Fruit fly (Drosophila melanogaster) whole organism, prepupa: ENCODE results near the gene CG33939.

ENCODE experiments used
- CG6854 ChIP-seq: fragments of 200-800 bp; sonication (Bioruptor generic); optimal IDR thresholded peaks from 2 replicates; lab custom pipeline; 2017; ENCODE audit warnings: missing biosample characterization, mild to moderate bottlenecking, missing genetic modification characterization
- Gug ChIP-seq: fragments of 200-800 bp; sonication (Bioruptor generic); IDR thresholded peaks from 2 replicates; pipeline ENCODE4 v1.3.6; 2022; ENCODE audit warnings: missing biosample characterization, missing genetic modification characterization
- Lpt ChIP-seq: fragments of 200-800 bp; sonication (Bioruptor generic); optimal IDR thresholded peaks from 3 replicates; lab custom pipeline; 2016; ENCODE audit warnings: missing biosample characterization, missing genetic modification characterization
- Met ChIP-seq: fragments of 200-800 bp; sonication (Bioruptor generic); optimal IDR thresholded peaks from 3 replicates; lab custom pipeline; 2016; ENCODE audit warnings: missing biosample characterization, missing genetic modification characterization
- Sox15 ChIP-seq: fragments of 200-800 bp; sonication (Bioruptor generic); optimal IDR thresholded peaks from 3 replicates; lab custom pipeline; 2016; ENCODE audit warnings: missing biosample characterization, missing genetic modification characterization
- achi ChIP-seq: fragments of 200-800 bp; sonication (Bioruptor generic); optimal IDR thresholded peaks from 3 replicates; lab custom pipeline; 2016; ENCODE audit warnings: missing biosample characterization, missing genetic modification characterization

- no peak for TF ChIP-seq Gug (GFP tag; lab: Robert Waterston, UW)
- TF ChIP-seq CG6854: no peak
- no peak for TF ChIP-seq Lpt
- TF ChIP-seq achi (GFP tag; lab: Kevin White, UChicago): no peak
- no peak for TF ChIP-seq Sox15
- TF ChIP-seq Met (GFP tag; lab: Kevin White, UChicago): no peak
These were observed 16.4 kb upstream of the CG33939 start for dm6 chrX:19191050-19191449.
